Fruit fly (Drosophila melanogaster) Kc167 (cell line): ENCODE data around the gene Ced-12.

ENCODE experiments used
- Sin3A ChIP-seq: fragments of >200 bp; optimal IDR thresholded peaks from 2 replicates; lab custom pipeline; 2018; ENCODE audit warnings: missing external identifiers
- h ChIP-seq: fragments of >200 bp; optimal IDR thresholded peaks from 3 replicates; lab custom pipeline; 2018; ENCODE audit warnings: missing external identifiers
- psq ChIP-seq: fragments of >200 bp; optimal IDR thresholded peaks from 2 replicates; lab custom pipeline; 2017; ENCODE audit warnings: missing external identifiers
- ttk ChIP-seq: sonication (Bioruptor generic); optimal IDR thresholded peaks from 2 replicates; lab custom pipeline; 2017; ENCODE audit warnings: missing external identifiers

- no peak for TF ChIP-seq ttk (lab: Kevin White, UChicago)
- no peak for TF ChIP-seq psq (lab: Kevin White, UChicago)
- TF ChIP-seq h: no peak
- TF ChIP-seq Sin3A (lab: Kevin White, UChicago): no peak
Observed at dm6 chr2L:12115809-12116208, 18.2 kb downstream of the Ced-12 start.
